Worm (Caenorhabditis elegans): ENCODE data around the gene C03B1.10.

DNA sequence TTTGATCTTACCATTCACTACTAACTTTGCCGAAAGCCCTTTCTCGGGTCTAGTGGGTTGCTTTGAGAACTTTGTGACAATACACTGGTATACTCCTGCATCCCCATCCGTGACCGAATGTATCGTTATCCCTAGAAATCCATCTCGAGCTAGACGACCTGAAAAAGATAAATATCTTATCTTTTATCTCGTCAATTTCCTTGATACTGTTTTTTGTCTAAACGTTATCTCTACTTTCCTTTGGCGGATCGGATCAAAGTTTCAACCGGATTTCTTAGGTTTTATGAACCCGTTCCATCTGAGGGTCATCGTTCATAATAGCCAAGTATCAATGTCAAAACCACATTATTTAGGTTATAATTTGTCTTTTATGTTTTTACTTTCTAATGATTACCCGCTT, 26.9 kb upstream of the C03B1.10 start:
- TF ChIP-seq ztf-29 (GFP tag; IDR thresholded peaks at IDR 0.05), result no peak
- TF ChIP-seq flt-1 (GFP tag; IDR thresholded peaks at IDR 0.05), result no peak

All from whole organism, midembryonic.